Worm (Caenorhabditis elegans): Measurements from ENCODE around the gene T17H7.7.

Gene T17H7.7

ce11 chrIII:761476-761875 lies 3.6 kb upstream of the T17H7.7 start, which contains the start of gene nlp-52:
Gene nlp-52, plus strand, starts transcription at chrIII:761776.
- TF ChIP-seq snpc-1.2 (GFP tag; IDR thresholded peaks at IDR 0.05) (no peak), vab-7 (GFP tag; IDR thresholded peaks at IDR 0.05) (no peak), nhr-25 (tag; optimal IDR thresholded peaks at IDR 0.05; ENCODE audit: borderline replicate concordance, insufficient read depth) (no peak), Y105C5A.15 (GFP tag; IDR thresholded peaks at IDR 0.05) (no peak), ces-1 (GFP tag; optimal IDR thresholded peaks at IDR 0.05) (no peak), ztf-11 (tag; optimal IDR thresholded peaks at IDR 0.05) (no peak), rbr-2 (tag; optimal IDR thresholded peaks at IDR 0.05) (no peak), lin-39 (tag; optimal IDR thresholded peaks at IDR 0.05) (no peak), cey-2 (tag; optimal IDR thresholded peaks at IDR 0.05; ENCODE audit: borderline replicate concordance, insufficient read depth) (no peak), Y75B8A.6 (GFP tag; IDR thresholded peaks at IDR 0.05) (no peak), dmd-9 (GFP tag; IDR thresholded peaks at IDR 0.05) (no peak)

- TF ChIP-seq D1046.2 (GFP tag; IDR thresholded peaks at IDR 0.05), result no peak
- TF ChIP-seq spr-1 (tag; optimal IDR thresholded peaks at IDR 0.05), result no peak
- no peak for TF ChIP-seq gei-8 (GFP tag; optimal IDR thresholded peaks at IDR 0.05)
- TF ChIP-seq nhr-25 (tag; optimal IDR thresholded peaks at IDR 0.05; ENCODE audit: borderline replicate concordance, insufficient read depth), result no peak
- TF ChIP-seq arid-1 (GFP tag; conservative IDR thresholded peaks at IDR 0.05), result no peak
- TF ChIP-seq lin-38 (GFP tag; IDR thresholded peaks at IDR 0.05), result no peak
- no peak for TF ChIP-seq unc-39 (tag; optimal IDR thresholded peaks at IDR 0.05)
- TF ChIP-seq nhr-48 (tag; optimal IDR thresholded peaks at IDR 0.05), result peak; percentile 75
- TF ChIP-seq dmd-6 (GFP tag; IDR thresholded peaks at IDR 0.05), result no peak
- TF ChIP-seq unc-62 (GFP tag; optimal IDR thresholded peaks at IDR 0.05 in 1 of 2), result no peak
- TF ChIP-seq unc-62 (tag; optimal IDR thresholded peaks at IDR 0.05), result no peak
- no peak for TF ChIP-seq nhr-41 (GFP tag; IDR thresholded peaks at IDR 0.05)
- no peak for TF ChIP-seq egl-27 (tag; optimal IDR thresholded peaks at IDR 0.05)
- TF ChIP-seq ces-1 (GFP tag; optimal IDR thresholded peaks at IDR 0.05), result no peak
- TF ChIP-seq nhr-42 (GFP tag; IDR thresholded peaks at IDR 0.05), result no peak
- peak; percentile 58 for TF ChIP-seq hlh-11 (tag; optimal IDR thresholded peaks at IDR 0.05)
- TF ChIP-seq nhr-28 (tag; optimal IDR thresholded peaks at IDR 0.05), result no peak
- no peak for TF ChIP-seq zfp-2 (tag; optimal IDR thresholded peaks at IDR 0.05)
- no peak for TF ChIP-seq aly-2 (tag; optimal IDR thresholded peaks at IDR 0.05)
- TF ChIP-seq duxl-1 (tag; optimal IDR thresholded peaks at IDR 0.05; ENCODE audit: poor library complexity), result no peak
- no peak for TF ChIP-seq T26A8.4 (GFP tag; IDR thresholded peaks at IDR 0.05)
- TF ChIP-seq madf-9 (GFP tag; conservative IDR thresholded peaks at IDR 0.05), result no peak
- TF ChIP-seq ztf-11 (tag; optimal IDR thresholded peaks at IDR 0.05), result no peak
- TF ChIP-seq snpc-4 (tag; optimal IDR thresholded peaks at IDR 0.05), result no peak
- no peak for TF ChIP-seq lin-13 (GFP tag; optimal IDR thresholded peaks at IDR 0.05)
- no peak for TF ChIP-seq unc-130 (GFP tag; optimal IDR thresholded peaks at IDR 0.05)
- TF ChIP-seq fos-1 (tag; optimal IDR thresholded peaks at IDR 0.05), result no peak
- no peak for TF ChIP-seq F26F4.8 (GFP tag; conservative IDR thresholded peaks at IDR 0.05)
- TF ChIP-seq php-3 (GFP tag; IDR thresholded peaks at IDR 0.05), result no peak
- no peak for TF ChIP-seq F44E2.7 (GFP tag; IDR thresholded peaks at IDR 0.05)
- TF ChIP-seq hmg-1.1 (GFP tag; IDR thresholded peaks at IDR 0.05), result no peak
- TF ChIP-seq egl-43 (GFP tag; IDR thresholded peaks at IDR 0.05), result no peak
- TF ChIP-seq madf-5 (GFP tag; IDR thresholded peaks at IDR 0.05), result no peak
- TF ChIP-seq ceh-82 (tag; optimal IDR thresholded peaks at IDR 0.05), result no peak
- TF ChIP-seq Y75B8A.6 (GFP tag; IDR thresholded peaks at IDR 0.05), result no peak
- TF ChIP-seq ctbp-1 (GFP tag; IDR thresholded peaks at IDR 0.05), result no peak
- TF ChIP-seq tag-97 (GFP tag; IDR thresholded peaks at IDR 0.05), result no peak
- no peak for TF ChIP-seq lir-3 (tag; optimal IDR thresholded peaks at IDR 0.05)
- no peak for TF ChIP-seq aha-1 (tag)
- TF ChIP-seq pqm-1 (tag; optimal IDR thresholded peaks at IDR 0.05), result no peak
- TF ChIP-seq lin-15B (tag; optimal IDR thresholded peaks at IDR 0.05), result no peak
- TF ChIP-seq saeg-2 (GFP tag; IDR thresholded peaks at IDR 0.05), result no peak
- TF ChIP-seq dmd-9 (GFP tag; IDR thresholded peaks at IDR 0.05), result no peak
- no peak for TF ChIP-seq daf-19 (GFP tag; conservative IDR thresholded peaks at IDR 0.05)
- TF ChIP-seq mxl-3 (GFP tag; optimal IDR thresholded peaks at IDR 0.05), result peak; percentile 8
These were observed 1.8 kb upstream of the T17H7.7 start for ce11 chrIII:759675-760074.

All from whole organism, L4 larva.